Worm (Caenorhabditis elegans) whole organism, late embryonic: ENCODE results near the gene C25H3.3.

Source experiments
- K09A11.1 ChIP-seq: sonication (generic microtip); optimal IDR thresholded peaks from 2 replicates; lab custom pipeline; 2017; ENCODE audit warnings: antibody characterized with exemption, mild to moderate bottlenecking, missing genetic modification characterization, missing compliant biosample characterization; ENCODE audit not compliant: insufficient read depth
- T23F11.4 ChIP-seq: fragments of 200-800 bp; sonication (Bioruptor generic); optimal IDR thresholded peaks from 2 replicates; lab custom pipeline; 2018; ENCODE audit warnings: mild to moderate bottlenecking, missing genetic modification characterization, missing compliant biosample characterization
- ama-1 ChIP-seq: fragments of 150-350 bp; optimal IDR thresholded peaks from 2 replicates; lab custom pipeline; 2014
- ceh-34 ChIP-seq: sonication (generic microtip); optimal IDR thresholded peaks from 2 replicates; lab custom pipeline; 2016; ENCODE audit warnings: mild to moderate bottlenecking, missing genetic modification characterization, missing compliant biosample characterization
- dmd-4 ChIP-seq: sonication (generic microtip); optimal IDR thresholded peaks from 2 replicates; lab custom pipeline; 2016; ENCODE audit warnings: borderline replicate concordance, missing genetic modification characterization, missing compliant biosample characterization
- ets-4 ChIP-seq: sonication (generic microtip); optimal IDR thresholded peaks from 2 replicates; lab custom pipeline; 2016; ENCODE audit warnings: missing genetic modification characterization, missing compliant biosample characterization
- hlh-15 ChIP-seq: sonication (generic microtip); optimal IDR thresholded peaks from 2 replicates; lab custom pipeline; 2016; ENCODE audit warnings: missing genetic modification characterization, missing compliant biosample characterization
- nhr-11 ChIP-seq: fragments of 150-350 bp; optimal IDR thresholded peaks from 2 replicates; lab custom pipeline; 2014; ENCODE audit warnings: missing biosample characterization, missing genetic modification characterization
- pha-2 ChIP-seq: sonication (generic microtip); optimal IDR thresholded peaks from 2 replicates; lab custom pipeline; 2017; ENCODE audit warnings: mild to moderate bottlenecking, missing genetic modification characterization, missing compliant biosample characterization
- pha-4 ChIP-seq: fragments of 150-350 bp; optimal IDR thresholded peaks from 2 replicates; lab custom pipeline; 2018; ENCODE audit warnings: missing biosample characterization, missing genetic modification reagents, missing genetic modification characterization
- sox-4 ChIP-seq: sonication (generic microtip); optimal IDR thresholded peaks from 2 replicates; lab custom pipeline; 2017; ENCODE audit warnings: mild to moderate bottlenecking, missing genetic modification characterization, inconsistent platforms, missing compliant biosample characterization
- ttx-3 ChIP-seq: sonication (generic microtip); optimal IDR thresholded peaks from 2 replicates; lab custom pipeline; 2016; ENCODE audit warnings: missing genetic modification reagents, missing genetic modification characterization, missing compliant biosample characterization
- unc-42 ChIP-seq: sonication (generic microtip); optimal IDR thresholded peaks from 2 replicates; lab custom pipeline; 2016; ENCODE audit warnings: missing genotype, missing genetic modification characterization, missing compliant biosample characterization
- unc-55 ChIP-seq: sonication (generic microtip); optimal IDR thresholded peaks from 2 replicates; lab custom pipeline; 2017; ENCODE audit warnings: missing biosample characterization, missing genetic modification reagents, missing genetic modification characterization

- TF ChIP-seq ceh-34 (tag; lab: Kevin White, UChicago) (no peak), ets-4 (tag; lab: Kevin White, UChicago) (no peak), hlh-15 (tag; lab: Kevin White, UChicago) (no peak), unc-55 (GFP tag; lab: Kevin White, UChicago) (no peak), sox-4 (tag; lab: Kevin White, UChicago) (no peak), ttx-3 (tag; lab: Kevin White, UChicago) (no peak), pha-4 (tag; lab: Kevin White, UChicago) (no peak), nhr-11 (tag; lab: Kevin White, UChicago) (no peak), ama-1 (lab: Kevin White, UChicago) (no peak), T23F11.4 (GFP tag; lab: Kevin White, UChicago) (no peak), unc-42 (tag; lab: Kevin White, UChicago) (no peak), K09A11.1 (tag; lab: Kevin White, UChicago) (no peak), dmd-4 (tag; lab: Kevin White, UChicago) (no peak), pha-2 (tag; lab: Kevin White, UChicago) (no peak)
Measured at ce11 chrII:5698254-5698653, 4.3 kb downstream of the C25H3.3 start.
